Worm (Caenorhabditis elegans) whole organism, mixed stage, embryonic: ENCODE measurements around the gene nog-1.

Experiments used
- M03D4.4 ChIP-seq: sonication (generic microtip); optimal IDR thresholded peaks from 2 replicates; lab custom pipeline; 2017; ENCODE audit warnings: mild to moderate bottlenecking, missing genetic modification characterization, missing compliant biosample characterization
- bed-3 ChIP-seq: fragments of 200-800 bp; sonication (Bioruptor generic); optimal IDR thresholded peaks from 3 replicates; lab custom pipeline; 2018; ENCODE audit warnings: mild to moderate bottlenecking, missing genetic modification characterization, moderate library complexity, missing compliant biosample characterization
- ceh-39 ChIP-seq: fragments of 150-350 bp; optimal IDR thresholded peaks from 2 replicates; lab custom pipeline; 2014; ENCODE audit warnings: missing biosample characterization, missing genetic modification characterization
- ceh-43 ChIP-seq: fragments of 200-800 bp; sonication (Bioruptor generic); optimal IDR thresholded peaks from 2 replicates; lab custom pipeline; 2018; ENCODE audit warnings: mild to moderate bottlenecking, missing genetic modification characterization, moderate library complexity, missing compliant biosample characterization
- ceh-83 ChIP-seq: fragments of 200-800 bp; sonication (Bioruptor generic); optimal IDR thresholded peaks from 2 replicates; lab custom pipeline; 2018; ENCODE audit warnings: mild to moderate bottlenecking, missing genetic modification characterization, missing compliant biosample characterization
- ces-1 ChIP-seq: fragments of 150-350 bp; optimal IDR thresholded peaks from 2 replicates; lab custom pipeline; 2014; ENCODE audit warnings: missing biosample characterization, missing genetic modification reagents, missing genetic modification characterization
- cnd-1 ChIP-seq: fragments of 200-800 bp; sonication (Bioruptor generic); optimal IDR thresholded peaks from 2 replicates; lab custom pipeline; 2018; ENCODE audit warnings: mild to moderate bottlenecking, missing genetic modification characterization, missing compliant biosample characterization
- drap-1 ChIP-seq: fragments of 200-800 bp; sonication (Bioruptor generic); optimal IDR thresholded peaks from 3 replicates; lab custom pipeline; 2018; ENCODE audit warnings: mild to moderate bottlenecking, missing genetic modification characterization, missing compliant biosample characterization
- elt-1 ChIP-seq: sonication (generic microtip); optimal IDR thresholded peaks from 2 replicates; lab custom pipeline; 2017; ENCODE audit warnings: missing genetic modification characterization, mild to moderate bottlenecking, missing compliant biosample characterization, antibody characterized with exemption, moderate library complexity, borderline replicate concordance; ENCODE audit not compliant: insufficient read depth
- elt-3 ChIP-seq: fragments of 150-350 bp; optimal IDR thresholded peaks from 2 replicates; lab custom pipeline; 2014; ENCODE audit warnings: missing biosample characterization, missing genetic modification characterization
- flh-1 ChIP-seq: fragments of 200-800 bp; sonication (Bioruptor generic); optimal IDR thresholded peaks from 2 replicates; lab custom pipeline; 2018; ENCODE audit warnings: mild to moderate bottlenecking, missing genetic modification characterization, moderate library complexity, missing compliant biosample characterization
- ham-2 ChIP-seq: fragments of 200-800 bp; sonication (Bioruptor generic); optimal IDR thresholded peaks from 2 replicates; lab custom pipeline; 2018; ENCODE audit warnings: mild to moderate bottlenecking, missing genetic modification characterization, missing compliant biosample characterization
- hlh-1 ChIP-seq: fragments of 150-350 bp; optimal IDR thresholded peaks from 2 replicates; lab custom pipeline; 2014; ENCODE audit warnings: missing biosample characterization, missing genetic modification reagents, missing genetic modification characterization
- lin-13 ChIP-seq: fragments of 150-350 bp; optimal IDR thresholded peaks from 2 replicates; lab custom pipeline; 2014; ENCODE audit warnings: missing biosample characterization, missing genetic modification characterization
- lin-32 ChIP-seq: fragments of 200-800 bp; sonication (Bioruptor generic); optimal IDR thresholded peaks from 2 replicates; lab custom pipeline; 2018; ENCODE audit warnings: mild to moderate bottlenecking, missing genetic modification characterization, missing compliant biosample characterization
- lsy-2 ChIP-seq: fragments of 150-350 bp; optimal IDR thresholded peaks from 2 replicates; lab custom pipeline; 2014; ENCODE audit warnings: missing biosample characterization, missing genetic modification characterization
- mab-5 ChIP-seq: fragments of 150-350 bp; optimal IDR thresholded peaks from 2 replicates; lab custom pipeline; 2014; ENCODE audit warnings: missing biosample characterization, missing genetic modification characterization
- mls-2 ChIP-seq: sonication (generic microtip); optimal IDR thresholded peaks from 2 replicates; lab custom pipeline; 2016; ENCODE audit warnings: mild to moderate bottlenecking, missing genetic modification characterization, moderate library complexity, missing compliant biosample characterization
- nhr-12 ChIP-seq: fragments of 150-350 bp; optimal IDR thresholded peaks from 2 replicates; lab custom pipeline; 2014; ENCODE audit warnings: missing biosample characterization, missing genetic modification characterization
- nhr-2 ChIP-seq: fragments of 150-350 bp; optimal IDR thresholded peaks from 2 replicates; lab custom pipeline; 2014; ENCODE audit warnings: missing biosample characterization, missing genetic modification characterization
- nhr-237 ChIP-seq: fragments of 150-350 bp; optimal IDR thresholded peaks from 2 replicates; lab custom pipeline; 2014; ENCODE audit warnings: missing biosample characterization, missing genetic modification characterization
- nhr-28 ChIP-seq: fragments of 150-350 bp; optimal IDR thresholded peaks from 2 replicates; lab custom pipeline; 2014; ENCODE audit warnings: missing biosample characterization, missing genetic modification characterization
- nhr-76 ChIP-seq: sonication (generic microtip); optimal IDR thresholded peaks from 2 replicates; lab custom pipeline; 2017; ENCODE audit warnings: missing biosample characterization, missing genetic modification characterization
- pha-4 ChIP-seq: fragments of 150-350 bp; optimal IDR thresholded peaks from 2 replicates; lab custom pipeline; 2018; ENCODE audit warnings: missing biosample characterization, missing genetic modification reagents, missing genetic modification characterization
- sem-2 ChIP-seq: fragments of 200-800 bp; sonication (Bioruptor generic); optimal IDR thresholded peaks from 2 replicates; lab custom pipeline; 2018; ENCODE audit warnings: mild to moderate bottlenecking, missing genetic modification characterization, missing compliant biosample characterization
- snpc-4 ChIP-seq: fragments of 150-350 bp; optimal IDR thresholded peaks from 2 replicates; lab custom pipeline; 2014; ENCODE audit warnings: missing biosample characterization, missing genetic modification characterization
- sptf-1 ChIP-seq: sonication (generic microtip); optimal IDR thresholded peaks from 2 replicates; lab custom pipeline; 2017; ENCODE audit warnings: mild to moderate bottlenecking, missing genetic modification characterization, moderate library complexity, missing compliant biosample characterization
- tbx-8 ChIP-seq: fragments of 200-800 bp; sonication (Bioruptor generic); optimal IDR thresholded peaks from 2 replicates; lab custom pipeline; 2018; ENCODE audit warnings: mild to moderate bottlenecking, missing genetic modification characterization, moderate library complexity, missing compliant biosample characterization
- unc-120 ChIP-seq: sonication (generic microtip); optimal IDR thresholded peaks from 2 replicates; lab custom pipeline; 2017; ENCODE audit warnings: missing genetic modification characterization, missing compliant biosample characterization; ENCODE audit not compliant: poor library complexity, severe bottlenecking
- unc-39 ChIP-seq: fragments of 150-350 bp; optimal IDR thresholded peaks from 2 replicates; lab custom pipeline; 2014; ENCODE audit warnings: missing biosample characterization, missing genetic modification characterization
- zip-8 ChIP-seq: fragments of 150-350 bp; optimal IDR thresholded peaks from 2 replicates; lab custom pipeline; 2014; ENCODE audit warnings: missing biosample characterization, missing genetic modification characterization
- ztf-11 ChIP-seq: fragments of 150-350 bp; optimal IDR thresholded peaks from 2 replicates; lab custom pipeline; 2014; ENCODE audit warnings: missing biosample characterization, missing genetic modification characterization

The nog-1 gene

DNA sequence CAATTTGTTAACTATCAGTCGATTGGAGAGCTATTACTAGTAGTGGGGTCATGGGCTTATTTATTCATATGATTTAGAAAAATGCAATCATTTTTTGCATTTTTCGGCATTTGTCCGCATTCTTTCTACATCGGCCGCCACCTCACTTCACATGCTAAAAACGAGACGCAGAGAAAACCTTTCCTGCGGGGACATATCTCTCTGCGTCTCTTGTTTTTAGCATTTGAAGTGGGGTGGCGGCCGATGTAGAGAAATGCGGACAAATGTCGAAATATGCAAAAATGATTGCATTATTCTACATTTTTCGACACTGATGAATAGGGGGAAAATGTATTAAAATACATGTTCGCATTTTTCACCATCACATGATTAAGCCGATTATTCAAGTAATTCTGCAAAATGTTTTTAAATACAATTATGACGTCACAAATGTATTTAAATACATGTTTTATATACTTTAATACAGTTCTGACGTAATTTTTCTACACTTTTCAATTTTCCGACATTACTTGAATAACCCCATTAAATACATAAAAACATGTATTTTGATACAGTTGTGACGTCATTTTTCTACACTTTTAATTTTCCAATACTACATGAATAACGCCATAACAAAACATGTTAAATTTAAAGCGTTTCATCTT lies 21.4 kb upstream of the nog-1 start:
- peak; percentile 70 for TF ChIP-seq ces-1
- no peak for TF ChIP-seq hlh-1 (tag; lab: Kevin White, UChicago)
- peak; percentile 96 for TF ChIP-seq zip-8 (tag; lab: Kevin White, UChicago)
- TF ChIP-seq lsy-2: peak; percentile 32
- TF ChIP-seq unc-120 (tag; lab: Kevin White, UChicago): peak; percentile 62

DNA sequence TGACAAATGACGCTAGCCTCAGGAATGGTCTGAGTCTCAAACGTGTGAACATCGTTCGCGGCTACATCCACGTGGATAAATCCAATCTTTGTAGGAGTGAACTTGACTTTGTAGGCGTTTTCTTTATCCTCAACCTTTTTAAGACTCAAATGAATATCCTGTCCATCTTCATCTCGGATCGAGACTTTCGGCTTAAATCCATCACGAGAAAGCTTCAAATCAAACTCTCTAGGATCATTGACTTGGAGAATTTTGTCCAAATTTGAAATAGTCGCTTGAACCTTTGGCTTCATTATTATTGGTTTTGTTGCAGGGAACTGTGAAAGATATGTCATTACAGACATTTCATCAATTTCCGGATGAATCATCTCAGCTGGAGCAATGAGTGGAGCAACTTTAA lies 19.7 kb upstream of the nog-1 start:
- TF ChIP-seq elt-1 (tag; lab: Kevin White, UChicago) (no peak), ces-1 (no peak), zip-8 (tag; lab: Kevin White, UChicago) (no peak), nhr-28 (tag; lab: Kevin White, UChicago) (no peak), ham-2 (GFP tag; lab: Kevin White, UChicago) (no peak), ztf-11 (tag; lab: Kevin White, UChicago) (no peak), nhr-2 (tag; lab: Kevin White, UChicago) (no peak), nhr-12 (no peak), nhr-76 (tag; lab: Kevin White, UChicago) (no peak), flh-1 (GFP tag; lab: Kevin White, UChicago) (no peak), ceh-39 (no peak), sem-2 (no peak), tbx-8 (GFP tag; lab: Kevin White, UChicago) (no peak), M03D4.4 (tag; lab: Kevin White, UChicago) (no peak)

DNA sequence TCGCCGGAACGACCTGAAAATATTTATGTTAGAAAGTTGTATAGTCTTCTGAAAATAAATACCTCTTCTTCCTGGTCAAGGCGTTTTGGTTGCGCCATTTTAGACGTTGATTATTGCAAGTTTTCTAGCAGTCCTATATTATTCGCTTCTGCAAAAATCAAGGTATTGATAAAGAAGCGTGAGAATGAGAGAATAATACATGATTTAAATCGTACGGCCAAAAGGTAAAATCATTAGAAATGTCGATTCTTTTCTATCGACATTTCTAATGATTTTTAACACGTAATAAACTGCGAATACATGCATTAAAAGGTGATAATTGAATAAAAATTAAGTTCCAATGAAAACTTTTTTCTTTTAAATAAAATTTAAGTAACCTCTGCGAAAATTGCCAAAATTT lies 17.8 kb upstream of the nog-1 start, which contains the start of gene fln-1:
Gene fln-1, minus strand, starts transcription at position 101 of the 400 bp plus-strand sequence.
- TF ChIP-seq lin-32 (GFP tag; lab: Kevin White, UChicago) (no peak), ceh-39 (no peak), ham-2 (GFP tag; lab: Kevin White, UChicago) (no peak), ceh-83 (GFP tag; lab: Kevin White, UChicago) (no peak), mab-5 (no peak), hlh-1 (tag; lab: Kevin White, UChicago) (no peak), ceh-43 (no peak), mls-2 (no peak), unc-39 (tag; lab: Kevin White, UChicago) (no peak), nhr-237 (no peak), nhr-28 (tag; lab: Kevin White, UChicago) (no peak), nhr-12 (no peak), ces-1 (no peak), nhr-76 (tag; lab: Kevin White, UChicago) (no peak), M03D4.4 (tag; lab: Kevin White, UChicago) (no peak)

DNA sequence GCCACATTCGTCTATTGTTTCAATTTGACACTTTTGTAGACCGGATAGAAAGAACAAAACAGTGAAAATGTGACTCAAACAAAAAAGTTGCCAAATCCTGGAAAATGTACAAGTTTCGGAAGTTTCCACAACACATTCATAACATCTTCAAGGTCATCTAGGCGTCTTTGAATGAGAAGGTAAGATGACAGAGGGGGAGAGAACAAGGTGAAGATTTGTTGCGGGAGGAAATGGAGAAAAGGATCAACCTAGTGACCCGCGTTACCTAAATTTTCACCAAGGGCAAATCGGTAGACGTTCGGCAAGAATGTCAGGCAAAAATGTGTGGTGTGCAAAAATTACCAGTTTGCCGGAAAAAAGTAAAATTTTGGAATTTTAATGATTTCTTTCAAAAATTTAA lies 15.9 kb upstream of the nog-1 start:
- TF ChIP-seq ham-2 (GFP tag; lab: Kevin White, UChicago): no peak
- TF ChIP-seq lin-13 (tag; lab: Kevin White, UChicago): no peak
- no peak for TF ChIP-seq nhr-2 (tag; lab: Kevin White, UChicago)
- TF ChIP-seq flh-1 (GFP tag; lab: Kevin White, UChicago): no peak
- TF ChIP-seq unc-39 (tag; lab: Kevin White, UChicago): no peak
- TF ChIP-seq elt-1 (tag; lab: Kevin White, UChicago): no peak
- no peak for TF ChIP-seq unc-120 (tag; lab: Kevin White, UChicago)
- TF ChIP-seq sem-2: no peak
- TF ChIP-seq M03D4.4 (tag; lab: Kevin White, UChicago): no peak
- TF ChIP-seq ces-1: no peak
- no peak for TF ChIP-seq sptf-1 (tag; lab: Kevin White, UChicago)
- TF ChIP-seq hlh-1 (tag; lab: Kevin White, UChicago): no peak
- no peak for TF ChIP-seq snpc-4 (tag; lab: Kevin White, UChicago)
- no peak for TF ChIP-seq cnd-1 (tag; lab: Kevin White, UChicago)
- TF ChIP-seq lin-32 (GFP tag; lab: Kevin White, UChicago): no peak
- TF ChIP-seq nhr-28 (tag; lab: Kevin White, UChicago): no peak
- no peak for TF ChIP-seq bed-3 (GFP tag; lab: Kevin White, UChicago)
- TF ChIP-seq nhr-12: no peak

DNA sequence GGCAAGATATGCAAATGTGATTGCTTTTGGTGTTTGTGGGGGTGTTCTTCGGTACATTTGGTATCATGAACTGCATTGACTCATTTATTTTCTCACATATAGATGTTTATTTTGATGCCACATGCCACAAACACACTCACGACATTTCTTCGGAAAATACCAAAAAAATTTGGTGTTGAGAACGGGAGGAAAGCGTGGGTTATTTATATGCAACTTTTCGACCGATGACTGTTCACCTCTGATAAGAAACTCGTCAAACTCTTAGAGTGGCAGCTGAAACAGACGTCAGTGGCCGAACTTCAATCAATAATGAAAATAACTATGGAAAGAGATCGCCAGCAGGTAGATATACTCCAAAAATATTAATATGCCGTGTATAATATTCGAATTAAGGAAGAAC lies 15.3 kb upstream of the nog-1 start:
- no peak for TF ChIP-seq pha-4 (tag; lab: Kevin White, UChicago)
- no peak for TF ChIP-seq elt-3 (tag; lab: Kevin White, UChicago)
- no peak for TF ChIP-seq nhr-12
- TF ChIP-seq drap-1 (GFP tag; lab: Kevin White, UChicago): no peak
- no peak for TF ChIP-seq tbx-8 (GFP tag; lab: Kevin White, UChicago)
- TF ChIP-seq cnd-1 (tag; lab: Kevin White, UChicago): no peak
- no peak for TF ChIP-seq M03D4.4 (tag; lab: Kevin White, UChicago)
- no peak for TF ChIP-seq lin-32 (GFP tag; lab: Kevin White, UChicago)
- TF ChIP-seq elt-1 (tag; lab: Kevin White, UChicago): no peak
- no peak for TF ChIP-seq nhr-28 (tag; lab: Kevin White, UChicago)
- TF ChIP-seq snpc-4 (tag; lab: Kevin White, UChicago): no peak
- no peak for TF ChIP-seq flh-1 (GFP tag; lab: Kevin White, UChicago)
- no peak for TF ChIP-seq nhr-76 (tag; lab: Kevin White, UChicago)
- no peak for TF ChIP-seq mab-5
- TF ChIP-seq ceh-83 (GFP tag; lab: Kevin White, UChicago): no peak
- no peak for TF ChIP-seq lsy-2
- no peak for TF ChIP-seq unc-39 (tag; lab: Kevin White, UChicago)
- TF ChIP-seq, all 35 proteins: peak for 0
